Fruit fly (Drosophila melanogaster): ENCODE data around the gene Prosbeta2R2.

DNA sequence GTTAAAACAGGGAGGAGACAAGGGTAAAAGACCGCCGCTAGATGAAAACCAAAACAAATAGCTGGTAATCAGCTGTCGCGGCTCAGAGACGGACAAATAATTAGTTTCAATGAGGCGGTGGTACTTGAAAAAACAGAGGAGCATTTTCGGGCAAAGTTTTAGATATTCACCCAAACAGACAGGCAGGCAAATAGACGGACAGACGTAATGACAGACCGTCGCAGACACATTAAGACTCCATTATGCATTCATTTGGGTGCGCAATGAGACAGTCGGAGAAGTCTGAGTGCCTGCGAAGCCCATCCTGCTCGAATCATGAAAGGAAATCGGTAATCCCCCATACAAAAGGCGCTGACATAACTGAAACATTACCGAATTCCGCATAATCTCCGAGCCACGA is 7.9 kb downstream of the Prosbeta2R2 start:
- no peak for TF ChIP-seq h (optimal IDR thresholded peaks at IDR 0.05)
- TF ChIP-seq psq (optimal IDR thresholded peaks at IDR 0.05) = no peak

Measured in Kc167 (cell line).